Worm (Caenorhabditis elegans) whole organism, young adult: ENCODE results near the gene C27A7.3.
"Not testable (repeated sequence)": the region's sequence is repeated elsewhere in the genome, so short reads cannot be mapped to it uniquely, and the experiment has no call there.

Experiments used
- B0019.2 ChIP-seq: fragments of 200-800 bp; sonication (Bioruptor generic); conservative IDR thresholded peaks from 2 replicates; pipeline ENCODE4 v1.3.6; 2022; ENCODE audit warnings: missing genetic modification reagents, missing genetic modification characterization, missing compliant biosample characterization
- F10E7.11 ChIP-seq: sonication (generic microtip); optimal IDR thresholded peaks from 2 replicates; lab custom pipeline; 2017; ENCODE audit warnings: mild to moderate bottlenecking, missing genetic modification characterization, moderate library complexity, missing compliant biosample characterization
- F22D6.2 ChIP-seq: sonication (generic microtip); optimal IDR thresholded peaks from 2 replicates; lab custom pipeline; 2016; ENCODE audit warnings: mild to moderate bottlenecking, missing genetic modification characterization, missing compliant biosample characterization
- F23B12.7 ChIP-seq: sonication (generic microtip); optimal IDR thresholded peaks from 2 replicates; lab custom pipeline; 2017; ENCODE audit warnings: missing genetic modification characterization, mild to moderate bottlenecking, missing compliant biosample characterization, antibody characterized with exemption, moderate library complexity; ENCODE audit not compliant: insufficient read depth
- F39B2.1 ChIP-seq: fragments of 200-800 bp; sonication (Bioruptor generic); IDR thresholded peaks from 2 replicates; pipeline ENCODE4 v1.3.6; 2022; ENCODE audit warnings: missing genetic modification reagents, missing genetic modification characterization, missing compliant biosample characterization
- F49E8.2 ChIP-seq: sonication (generic microtip); optimal IDR thresholded peaks from 3 replicates; lab custom pipeline; 2017; ENCODE audit warnings: missing genetic modification characterization, mild to moderate bottlenecking, missing compliant biosample characterization, antibody characterized with exemption, moderate library complexity; ENCODE audit not compliant: insufficient read depth
- F55B11.4 ChIP-seq: sonication (generic microtip); optimal IDR thresholded peaks from 2 replicates; lab custom pipeline; 2016; ENCODE audit warnings: missing compliant biosample characterization, missing genetic modification characterization, borderline replicate concordance; ENCODE audit not compliant: insufficient read depth
- K11D2.4 ChIP-seq: fragments of 200-800 bp; sonication (Bioruptor generic); IDR thresholded peaks from 2 replicates; pipeline ENCODE4 v1.3.6; 2022; ENCODE audit warnings: missing genetic modification reagents, missing genetic modification characterization, missing compliant biosample characterization
- ama-1 ChIP-seq, 3 experiments: fragments of 150-350 bp in 1 of 3; sonication (generic microtip) in 2 of 3; optimal IDR thresholded peaks; 2 replicates each; lab custom pipeline; 2014 to 2018; ENCODE audit warnings: missing biosample characterization in 2 of 3, missing genetic modification characterization in 2 of 3, missing genetic modification reagents in 2 of 3
- attf-3 ChIP-seq: fragments of 200-800 bp; sonication (Bioruptor generic); conservative IDR thresholded peaks from 2 replicates; pipeline ENCODE4 v1.3.6; 2022; ENCODE audit warnings: missing genetic modification reagents, missing genetic modification characterization, missing compliant biosample characterization
- bed-1 ChIP-seq: fragments of 200-800 bp; sonication (Bioruptor generic); IDR thresholded peaks from 2 replicates; pipeline ENCODE4 v1.3.6; 2022; ENCODE audit warnings: missing genetic modification reagents, missing genetic modification characterization, missing compliant biosample characterization
- ccch-3 ChIP-seq: fragments of 200-800 bp; sonication (Bioruptor generic); optimal IDR thresholded peaks from 2 replicates; lab custom pipeline; 2018; ENCODE audit warnings: mild to moderate bottlenecking, missing genetic modification characterization, missing compliant biosample characterization
- cebp-2 ChIP-seq: fragments of 200-800 bp; sonication (Bioruptor generic); IDR thresholded peaks from 2 replicates; pipeline ENCODE4 v1.3.6; 2022; ENCODE audit warnings: missing genetic modification characterization, missing compliant biosample characterization
- ceh-27 ChIP-seq: fragments of 200-800 bp; sonication (Bioruptor generic); optimal IDR thresholded peaks from 2 replicates; lab custom pipeline; 2018; ENCODE audit warnings: mild to moderate bottlenecking, missing genetic modification characterization, moderate library complexity, missing compliant biosample characterization
- chd-7 ChIP-seq: sonication (generic microtip); optimal IDR thresholded peaks from 2 replicates; lab custom pipeline; 2016; ENCODE audit warnings: mild to moderate bottlenecking, missing genetic modification characterization, moderate library complexity, missing compliant biosample characterization
- dox-1 ChIP-seq: fragments of 200-800 bp; sonication (Bioruptor generic); IDR thresholded peaks from 2 replicates; pipeline ENCODE4 v1.3.6; 2022; ENCODE audit warnings: missing genetic modification reagents, missing genetic modification characterization, missing compliant biosample characterization
- dpff-1 ChIP-seq: sonication (generic microtip); optimal IDR thresholded peaks from 2 replicates; lab custom pipeline; 2017; ENCODE audit warnings: mild to moderate bottlenecking, missing genetic modification characterization, missing compliant biosample characterization
- efl-1 ChIP-seq: fragments of 150-350 bp; optimal IDR thresholded peaks from 2 replicates; lab custom pipeline; 2014; ENCODE audit warnings: missing biosample characterization, missing genetic modification reagents, missing genetic modification characterization
- egl-44 ChIP-seq: fragments of 200-800 bp; sonication (Bioruptor generic); IDR thresholded peaks from 2 replicates; pipeline ENCODE4 v1.3.6; 2022; ENCODE audit warnings: missing genetic modification reagents, missing genetic modification characterization, missing compliant biosample characterization
- egrh-3 ChIP-seq: fragments of 200-800 bp; sonication (Bioruptor generic); IDR thresholded peaks from 2 replicates; pipeline ENCODE4 v1.3.6; 2022; ENCODE audit warnings: missing genetic modification reagents, missing genetic modification characterization, missing compliant biosample characterization
- ets-4 ChIP-seq: fragments of 200-800 bp; sonication (Bioruptor generic); optimal IDR thresholded peaks from 2 replicates; lab custom pipeline; 2018; ENCODE audit warnings: mild to moderate bottlenecking, missing genetic modification characterization, missing compliant biosample characterization
- him-1 ChIP-seq: sonication (generic microtip); optimal IDR thresholded peaks from 2 replicates; lab custom pipeline; 2016; ENCODE audit warnings: missing genotype, missing genetic modification reagents, missing genetic modification characterization, missing compliant biosample characterization
- hlh-12 ChIP-seq: sonication (generic microtip); optimal IDR thresholded peaks from 2 replicates; lab custom pipeline; 2016; ENCODE audit warnings: missing genetic modification characterization, missing compliant biosample characterization
- lin-40 ChIP-seq: sonication (generic microtip); optimal IDR thresholded peaks from 2 replicates; lab custom pipeline; 2016; ENCODE audit warnings: missing genetic modification characterization, mild to moderate bottlenecking, missing compliant biosample characterization, missing genotype, missing genetic modification reagents
- nfya-2 ChIP-seq: fragments of 200-800 bp; sonication (Bioruptor generic); IDR thresholded peaks from 2 replicates; pipeline ENCODE4 v1.3.6; 2022; ENCODE audit warnings: missing genetic modification reagents, missing genetic modification characterization, missing compliant biosample characterization
- sptf-2 ChIP-seq: fragments of 200-800 bp; sonication (Bioruptor generic); optimal IDR thresholded peaks from 2 replicates; lab custom pipeline; 2018; ENCODE audit warnings: mild to moderate bottlenecking, missing genetic modification characterization, missing compliant biosample characterization
- tbx-9 ChIP-seq: sonication (generic microtip); optimal IDR thresholded peaks from 2 replicates; lab custom pipeline; 2016; ENCODE audit warnings: borderline replicate concordance, missing genetic modification characterization, inconsistent platforms, missing compliant biosample characterization
- zim-3 ChIP-seq: sonication (generic microtip); optimal IDR thresholded peaks from 2 replicates; lab custom pipeline; 2017; ENCODE audit warnings: mild to moderate bottlenecking, missing genetic modification characterization, moderate library complexity, missing compliant biosample characterization
- ztf-22 ChIP-seq: fragments of 200-800 bp; sonication (Bioruptor generic); optimal IDR thresholded peaks from 2 replicates; lab custom pipeline; 2018; ENCODE audit warnings: mild to moderate bottlenecking, missing genetic modification characterization, moderate library complexity, missing compliant biosample characterization

C27A7.3 gene

ce11 chrV:12130688-12131087, 10.0 kb upstream of the C27A7.3 start, which contains the start of gene C27A7.6:
TSS of gene C27A7.6 (minus strand) at chrV:12130788.
- TF ChIP-seq ztf-22 (GFP tag; lab: Kevin White, UChicago); F22D6.2; egrh-3 (GFP tag; lab: Robert Waterston, UW): not testable (repeated sequence)

DNA sequence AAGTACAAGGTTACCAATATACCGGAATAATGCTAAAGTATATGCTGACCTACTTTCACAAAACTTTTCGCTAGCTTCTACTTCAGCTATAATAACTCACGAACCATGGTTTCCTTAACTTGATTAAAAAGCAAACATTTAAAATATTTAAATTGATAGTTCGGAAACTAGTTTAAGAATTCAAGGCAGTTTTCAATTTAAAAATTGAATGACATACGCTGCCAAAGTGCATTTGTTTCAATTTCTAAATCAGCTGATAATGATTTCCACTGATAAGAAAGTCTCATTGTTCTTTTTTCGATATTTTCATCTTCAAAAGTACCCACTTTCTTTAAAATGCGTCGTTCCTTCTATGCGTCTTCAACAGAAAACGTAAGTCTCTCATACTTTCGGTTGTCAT, 9.6 kb upstream of the C27A7.3 start, which contains the start of gene enpp-1:
Gene enpp-1 (plus strand): TSS at position 301 of the 400 bp plus-strand sequence.
- TF ChIP-seq dox-1 (GFP tag; lab: Robert Waterston, UW); hlh-12 (tag; lab: Kevin White, UChicago); dpff-1 (tag; lab: Kevin White, UChicago): not testable (repeated sequence)

- no peak for TF ChIP-seq chd-7
- no peak for TF ChIP-seq ceh-27 (GFP tag; lab: Kevin White, UChicago)
- no peak for TF ChIP-seq F55B11.4
- TF ChIP-seq bed-1 (GFP tag; lab: Robert Waterston, UW): no peak
- no peak for TF ChIP-seq egl-44
- TF ChIP-seq F23B12.7: no peak
- TF ChIP-seq F10E7.11: no peak
- TF ChIP-seq F49E8.2 (tag; lab: Kevin White, UChicago): no peak
- TF ChIP-seq B0019.2 (GFP tag; lab: Robert Waterston, UW): no peak
- TF ChIP-seq K11D2.4 (GFP tag; lab: Robert Waterston, UW): no peak
- no peak for TF ChIP-seq F39B2.1 (GFP tag; lab: Robert Waterston, UW)
- no peak for TF ChIP-seq tbx-9 (tag; lab: Kevin White, UChicago)
- TF ChIP-seq, all 124 proteins: peak for 0
These were observed 2.8 kb upstream of the C27A7.3 start for ce11 chrV:12137942-12138341.

DNA sequence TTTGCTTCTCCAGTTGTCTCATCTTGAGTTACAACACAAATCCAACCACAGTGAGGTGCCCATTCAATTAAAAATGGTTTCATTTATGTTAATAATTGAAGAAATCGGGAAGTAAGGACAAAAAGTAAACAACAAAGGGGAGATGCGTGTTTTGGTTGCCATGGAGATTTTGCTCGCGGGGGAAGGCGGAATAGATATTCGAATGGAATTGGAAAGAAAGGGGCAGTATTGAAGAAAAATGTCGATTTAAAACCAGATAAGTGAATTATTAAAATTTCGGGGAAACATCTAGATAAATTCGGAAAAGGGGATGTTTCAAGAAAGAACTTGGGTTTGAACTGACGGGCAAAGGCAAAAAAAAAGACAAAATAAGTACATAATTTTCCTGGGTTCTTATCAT, 9.9 kb downstream of the C27A7.3 start, which contains the start of gene che-11:
Gene che-11 (minus strand): TSS at position 101 of the 400 bp plus-strand sequence.
- TF ChIP-seq sptf-2 (no peak), lin-40 (no peak), him-1 (tag; lab: Kevin White, UChicago) (no peak), zim-3 (tag; lab: Kevin White, UChicago) (no peak), cebp-2 (GFP tag; lab: Robert Waterston, UW) (no peak)
- TF ChIP-seq, all 124 proteins: peak for 0

DNA sequence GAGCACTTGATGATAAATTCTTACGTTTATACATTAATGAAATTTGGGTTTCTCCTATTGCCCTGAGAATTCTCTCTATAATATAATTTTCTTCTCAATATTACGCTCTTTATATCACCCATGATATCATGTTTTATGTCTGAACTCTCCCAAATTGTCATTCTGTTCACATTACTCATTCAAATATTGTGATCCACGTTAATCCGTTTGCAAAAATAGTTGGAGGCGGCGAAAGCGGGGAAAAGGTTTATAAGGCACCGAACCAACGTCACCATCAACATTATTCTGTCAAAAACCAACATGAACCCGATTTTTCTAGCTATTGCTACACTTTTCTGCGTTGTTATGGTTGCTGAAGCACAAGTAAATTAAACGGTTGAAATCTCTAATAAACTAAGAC, 12.1 kb downstream of the C27A7.3 start, which contains the start of gene C27A7.8:
Gene C27A7.8 (plus strand): TSS at position 301 of the 400 bp plus-strand sequence.
- no peak for TF ChIP-seq egrh-3 (GFP tag; lab: Robert Waterston, UW)
- TF ChIP-seq ets-4 (GFP tag; lab: Kevin White, UChicago): no peak
- no peak for TF ChIP-seq attf-3 (GFP tag; lab: Robert Waterston, UW)
- TF ChIP-seq ccch-3 (GFP tag; lab: Kevin White, UChicago): no peak
- no peak for TF ChIP-seq ama-1 (optimal IDR thresholded peaks at IDR 0.05; lab: Kevin White, UChicago)
- TF ChIP-seq ama-1 (GFP tag; optimal IDR thresholded peaks at IDR 0.05; lab: Kevin White, UChicago): no peak
- no peak for TF ChIP-seq nfya-2 (GFP tag; lab: Robert Waterston, UW)

ce11 chrV:12153784-12154183, 13.1 kb downstream of the C27A7.3 start:
- no peak for TF ChIP-seq efl-1 (GFP tag; lab: Kevin White, UChicago)
- TF ChIP-seq, all 124 proteins: peak for 0
